Worm (Caenorhabditis elegans) whole organism, dauer: ENCODE data around the gene srw-3.
"Not testable (repeated sequence)": the region's sequence is repeated elsewhere in the genome, so short reads cannot be mapped to it uniquely, and the experiment has no call there.

Experiments used
- unc-62 ChIP-seq: sonication (generic microtip); optimal IDR thresholded peaks from 2 replicates; lab custom pipeline; 2017; ENCODE audit warnings: missing biosample characterization, missing genetic modification reagents, missing genetic modification characterization

Gene srw-3

DNA sequence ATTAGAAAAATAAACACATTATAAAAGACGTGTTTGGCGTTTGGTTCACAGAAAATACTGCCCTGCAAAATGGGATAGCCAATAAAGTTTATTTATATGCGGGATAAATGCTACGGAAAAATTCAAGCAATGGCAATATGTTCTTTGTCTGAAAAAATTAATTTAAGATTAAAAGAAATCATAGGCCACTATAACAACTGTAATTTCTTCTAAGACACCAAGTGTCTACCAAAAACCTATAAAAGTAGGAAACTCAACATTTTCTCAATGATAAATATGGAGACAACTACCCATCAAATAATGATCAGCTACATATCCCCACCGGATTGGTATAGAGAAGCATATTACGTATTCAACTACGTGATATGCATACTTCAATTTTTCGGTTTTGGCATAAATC is at the start of gene srw-3:
TSS of gene srw-3 (plus strand) at position 301 of the 400 bp plus-strand sequence.
- no peak for TF ChIP-seq unc-62

DNA sequence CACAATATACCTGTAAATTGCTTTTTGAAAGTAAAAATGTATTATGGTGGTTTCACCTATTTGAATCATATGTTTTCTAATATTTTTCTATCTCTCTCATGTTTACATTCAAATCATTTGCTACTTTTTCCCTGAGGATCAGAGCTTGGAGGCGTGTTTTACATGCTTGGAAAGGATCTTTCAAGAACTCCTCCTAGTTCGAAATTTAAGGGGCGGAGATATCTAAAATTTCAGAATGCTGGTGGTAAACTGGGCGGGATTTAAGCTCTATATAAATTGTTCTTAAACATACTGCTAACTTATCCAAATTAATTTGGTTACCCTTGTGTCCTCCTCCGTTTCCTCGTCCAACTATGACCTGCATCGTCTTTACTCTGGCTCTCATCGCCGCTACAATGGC is 37.5 kb upstream of the srw-3 start, which contains the start of gene C12D5.5:
TSS of gene C12D5.5 (plus strand) at position 301 of the 400 bp plus-strand sequence.
- TF ChIP-seq unc-62 = no peak

DNA sequence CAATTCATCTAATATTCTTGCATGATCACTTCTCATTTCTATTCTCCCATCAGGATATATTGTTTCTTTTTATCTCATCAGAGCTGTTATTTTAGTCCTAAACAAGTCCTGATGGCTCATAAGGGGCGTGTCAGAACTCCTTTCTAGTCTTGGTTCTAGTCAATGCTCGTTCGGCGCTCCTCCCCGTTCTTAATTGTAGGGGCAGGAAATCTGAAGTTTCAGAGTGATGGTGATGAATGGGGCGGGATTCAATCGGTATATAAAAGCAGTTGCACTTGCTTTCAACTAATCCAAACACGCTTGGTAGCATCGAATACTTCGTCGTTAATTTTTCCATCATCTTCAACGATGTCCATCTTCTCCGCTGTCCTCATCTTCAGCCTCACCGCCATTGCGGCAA is 33.2 kb upstream of the srw-3 start, which contains the start of gene C12D5.4:
TSS of gene C12D5.4 (plus strand) at position 301 of the 400 bp plus-strand sequence.
- no peak for TF ChIP-seq unc-62

DNA sequence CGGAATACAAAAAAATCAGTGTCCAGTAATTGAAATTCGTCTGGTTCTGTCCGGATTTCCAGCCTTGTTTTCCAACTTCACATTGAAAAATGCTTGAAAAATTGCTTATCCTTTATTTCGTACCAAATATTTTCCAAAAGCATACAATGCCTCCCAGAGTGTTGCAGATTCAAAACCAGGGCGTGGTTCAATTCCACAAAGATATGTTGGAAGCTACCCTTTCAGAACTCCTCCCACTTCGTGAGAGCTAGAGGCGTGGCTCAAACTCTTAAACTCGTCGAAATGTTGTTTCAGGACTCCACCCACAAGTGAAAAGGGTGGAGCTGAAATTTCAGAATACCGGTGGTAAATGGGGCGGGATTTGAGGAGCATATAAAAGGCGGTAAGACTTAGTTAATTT is 29.5 kb upstream of the srw-3 start, which contains the start of gene C12D5.3:
TSS of gene C12D5.3 (plus strand) at position 301 of the 400 bp plus-strand sequence.
- no peak for TF ChIP-seq unc-62

DNA sequence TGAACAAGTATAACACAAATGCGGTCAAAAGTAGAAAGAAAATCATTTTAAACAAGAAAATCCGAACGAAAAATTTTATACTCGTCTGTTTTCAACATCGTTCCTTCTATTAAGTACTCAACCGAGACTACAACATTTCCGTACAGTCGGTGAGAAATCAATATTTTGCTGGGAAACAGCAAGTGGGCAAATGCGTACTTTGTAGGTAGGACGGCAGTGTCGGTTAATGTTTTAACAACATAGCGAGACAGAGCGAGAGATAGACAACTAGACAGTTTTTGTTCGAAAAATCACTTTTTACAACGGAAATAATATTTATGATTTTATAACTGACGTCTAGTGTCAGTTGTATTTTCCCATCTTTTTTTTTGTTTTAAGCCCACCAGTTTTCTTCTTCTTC is 24.0 kb upstream of the srw-3 start, which contains the start of gene cyp-33A1:
TSS of gene cyp-33A1 (minus strand) at position 72 of the 400 bp plus-strand sequence.
- TF ChIP-seq unc-62 = no peak

DNA sequence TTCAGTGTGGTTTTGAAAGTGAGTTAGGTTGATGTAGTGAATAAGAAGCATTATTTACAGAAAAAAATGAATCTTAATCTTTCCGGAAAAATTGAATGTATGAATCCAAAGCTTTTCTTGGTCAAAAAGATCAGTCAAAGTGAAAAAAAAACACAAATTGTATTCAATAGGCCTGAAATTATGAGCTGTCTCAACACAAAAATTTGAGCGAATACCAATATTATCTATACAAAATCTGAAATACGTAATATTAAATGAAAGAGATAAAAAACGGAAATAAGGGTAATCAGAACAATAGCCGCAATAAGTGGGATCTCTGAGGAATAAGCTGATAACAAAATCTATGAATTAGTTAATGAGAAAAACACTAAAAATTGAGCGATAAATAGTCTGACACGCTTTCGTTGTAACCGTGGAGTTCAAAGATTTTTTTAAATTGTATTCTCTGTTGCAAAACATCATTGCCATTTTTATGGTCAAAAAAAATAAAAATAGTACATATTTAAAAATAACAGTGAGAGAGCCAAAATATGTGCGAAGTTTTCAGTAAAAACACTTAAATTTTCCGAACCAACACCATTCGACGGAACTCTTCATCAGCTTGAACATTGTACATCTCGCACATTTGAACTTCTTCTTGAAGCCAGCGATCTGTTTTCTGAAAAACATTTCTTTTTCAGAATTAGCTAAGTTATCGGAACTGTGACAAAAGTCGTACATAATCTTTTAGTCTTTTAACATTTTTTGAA is 21.3 kb upstream of the srw-3 start, which contains the start of gene sre-11:
TSS of gene sre-11 (minus strand) at position 51 of the 749 bp plus-strand sequence.
- no peak for TF ChIP-seq unc-62

DNA sequence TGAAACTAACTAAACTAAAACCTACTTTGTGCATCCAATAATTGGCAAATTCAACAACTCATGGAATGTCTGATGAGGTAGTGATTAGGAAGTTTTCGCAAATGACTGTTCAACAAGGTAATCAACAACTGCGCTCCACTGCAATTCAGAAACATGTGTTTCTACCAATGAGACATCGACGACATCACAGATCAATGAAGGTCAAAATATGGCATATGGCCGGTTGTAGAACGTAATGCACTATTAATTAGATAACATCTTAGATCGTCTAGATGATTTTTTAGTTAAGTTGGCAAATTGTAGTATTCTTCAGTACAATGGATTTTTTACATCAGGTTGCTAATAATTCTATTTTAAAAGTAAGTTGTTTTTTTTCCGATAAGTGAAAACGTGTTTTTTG is 19.2 kb upstream of the srw-3 start, which contains the start of the genes nhr-94 and nhr-152:
TSS of gene nhr-94 (minus strand) at position 147 of the 400 bp plus-strand sequence.
TSS of gene nhr-152 (plus strand) at position 162 of the 400 bp plus-strand sequence.
- TF ChIP-seq unc-62 = no peak

DNA sequence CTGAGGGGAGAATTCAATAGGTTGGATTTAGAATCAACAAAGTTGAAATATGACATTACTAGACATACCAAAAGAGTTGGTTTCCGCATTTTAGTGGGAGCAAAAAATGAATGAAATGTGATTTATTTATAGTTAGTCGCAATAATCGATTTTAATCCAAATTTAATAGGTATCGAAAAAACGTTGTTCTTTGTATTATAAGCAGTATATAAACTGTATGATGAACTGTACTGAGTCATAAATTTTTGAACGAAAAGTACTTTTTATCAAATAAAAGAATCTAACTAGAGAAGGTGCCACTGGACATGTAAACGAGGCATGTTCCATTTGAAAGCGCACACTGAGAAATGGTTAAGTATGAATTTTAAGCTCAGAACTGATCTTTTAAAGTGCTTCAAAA is 15.5 kb upstream of the srw-3 start, which contains the start of gene C12D5.9:
TSS of gene C12D5.9 (minus strand) at position 101 of the 400 bp plus-strand sequence.
- TF ChIP-seq unc-62 = no peak

DNA sequence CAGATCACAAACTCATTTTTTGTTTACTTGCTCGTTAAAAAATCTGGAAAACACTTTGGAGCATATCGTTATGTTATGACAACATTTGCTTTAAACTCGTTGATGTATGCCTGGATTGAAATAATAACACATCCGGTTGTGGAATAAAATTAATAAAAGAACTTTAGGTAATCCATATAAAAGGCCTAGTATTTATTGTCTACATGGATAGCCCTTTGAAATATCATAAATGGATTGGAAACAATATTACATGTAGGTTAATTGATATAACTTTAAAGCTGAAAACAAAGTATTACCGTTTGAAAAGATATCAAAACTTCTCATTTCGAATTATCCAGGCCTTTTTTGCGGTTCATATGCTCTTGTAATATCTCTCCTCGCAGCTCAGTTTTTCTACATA is 14.8 kb upstream of the srw-3 start:
- TF ChIP-seq unc-62 = no peak

DNA sequence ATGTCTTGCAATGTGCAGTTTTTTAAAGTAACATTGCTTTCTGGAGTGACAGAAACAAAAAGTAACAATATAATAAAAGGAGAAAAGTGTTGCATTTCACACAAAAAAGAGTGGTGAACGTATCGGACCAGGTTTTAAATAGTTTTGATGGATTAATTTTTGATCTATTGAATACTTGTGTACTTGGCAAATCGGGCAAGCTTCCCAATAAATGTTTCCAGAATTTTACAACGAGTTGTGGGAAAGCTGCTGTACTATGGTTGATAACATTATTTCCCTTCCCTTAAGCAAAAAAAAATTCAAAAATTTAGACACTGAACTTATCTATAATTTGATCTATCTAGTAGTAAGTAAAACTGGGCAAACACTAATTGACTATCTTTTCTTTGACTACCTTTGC is 12.0 kb upstream of the srw-3 start, which contains the start of gene C12D5.10:
TSS of gene C12D5.10 (minus strand) at position 101 of the 400 bp plus-strand sequence.
- TF ChIP-seq unc-62 = no peak

DNA sequence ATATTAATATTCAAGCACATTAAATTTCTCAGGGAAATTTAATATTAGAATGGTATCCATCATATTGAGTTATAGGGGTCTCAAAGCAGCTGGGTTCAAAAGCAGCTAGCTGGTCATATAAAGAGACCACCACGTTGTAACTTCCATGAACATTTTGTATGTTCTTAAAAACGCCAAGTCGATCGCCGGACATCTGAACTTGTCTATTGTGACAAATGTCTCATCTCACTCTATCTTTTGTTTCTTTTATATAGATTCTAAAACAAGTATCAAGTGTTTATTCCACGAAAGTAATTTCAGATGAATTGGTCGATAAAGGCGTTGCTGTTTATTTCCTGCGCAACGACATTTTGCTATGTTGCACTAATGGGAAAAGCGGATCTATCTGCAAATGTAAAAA is 8.6 kb upstream of the srw-3 start, which contains the start of gene ZK105.3:
TSS of gene ZK105.3 (plus strand) at position 301 of the 400 bp plus-strand sequence.
- no peak for TF ChIP-seq unc-62

DNA sequence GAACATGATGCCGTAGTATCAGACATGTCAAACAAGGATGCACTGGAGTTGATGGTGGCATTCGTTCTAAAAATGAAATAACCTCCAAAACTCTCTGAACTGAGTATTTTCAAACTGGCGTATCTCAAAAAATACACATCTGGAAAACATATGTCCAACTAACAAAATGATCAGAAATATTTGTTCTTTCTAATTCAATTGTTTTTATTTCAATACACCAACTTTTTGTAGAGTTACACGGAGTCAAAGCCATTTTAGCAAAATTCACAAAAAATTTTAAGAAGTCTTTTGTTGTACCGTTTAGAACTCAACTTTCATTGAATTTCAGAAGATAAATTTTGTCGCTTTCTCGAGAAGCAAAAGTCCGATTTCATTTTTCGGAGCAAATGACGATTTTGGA is 1.9 kb upstream of the srw-3 start, which contains the start of gene srsx-40:
TSS of gene srsx-40 (minus strand) at position 101 of the 400 bp plus-strand sequence.
- not testable (repeated sequence) for TF ChIP-seq unc-62

DNA sequence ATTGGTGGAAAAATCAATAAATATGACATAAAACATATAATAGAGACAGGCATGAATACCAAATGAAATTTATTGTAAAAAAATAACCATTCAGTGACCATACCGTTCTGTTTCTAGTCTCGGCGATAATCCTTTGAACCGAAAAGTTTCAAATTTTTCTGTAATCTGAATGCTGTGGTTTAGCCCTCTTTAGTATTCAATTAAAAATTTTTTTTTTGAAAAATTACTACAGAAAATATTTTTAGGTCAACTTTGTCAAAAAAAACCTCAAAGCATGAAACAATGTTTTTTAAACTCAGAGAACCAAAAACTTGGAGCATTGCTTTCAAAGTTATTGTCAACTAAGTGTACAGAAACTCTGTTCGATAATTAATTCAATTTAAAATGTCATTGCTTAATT is 3.1 kb downstream of the srw-3 start, which contains the start of gene ZK105.11:
TSS of gene ZK105.11 (minus strand) at position 101 of the 400 bp plus-strand sequence.
- no peak for TF ChIP-seq unc-62

DNA sequence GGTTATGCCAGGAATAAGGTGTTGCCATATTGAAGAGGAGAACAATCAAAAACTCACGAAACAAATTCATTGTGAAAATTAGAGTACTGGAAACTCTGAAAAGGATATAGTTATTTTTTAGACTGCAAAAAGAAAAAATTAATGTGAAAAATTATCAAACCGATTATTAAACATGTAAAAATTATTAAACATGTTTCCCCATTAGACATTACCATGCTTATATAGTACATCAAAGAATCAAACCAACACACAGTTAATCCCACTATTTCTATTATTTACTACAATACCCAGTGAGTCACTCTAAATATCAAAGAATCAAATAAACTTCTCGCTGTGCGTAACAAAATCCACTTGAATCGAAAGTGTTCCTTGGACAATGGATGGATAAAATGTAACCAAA is 7.7 kb downstream of the srw-3 start, which contains the start of gene ZK105.13:
TSS of gene ZK105.13 (minus strand) at position 101 of the 400 bp plus-strand sequence.
- no peak for TF ChIP-seq unc-62

DNA sequence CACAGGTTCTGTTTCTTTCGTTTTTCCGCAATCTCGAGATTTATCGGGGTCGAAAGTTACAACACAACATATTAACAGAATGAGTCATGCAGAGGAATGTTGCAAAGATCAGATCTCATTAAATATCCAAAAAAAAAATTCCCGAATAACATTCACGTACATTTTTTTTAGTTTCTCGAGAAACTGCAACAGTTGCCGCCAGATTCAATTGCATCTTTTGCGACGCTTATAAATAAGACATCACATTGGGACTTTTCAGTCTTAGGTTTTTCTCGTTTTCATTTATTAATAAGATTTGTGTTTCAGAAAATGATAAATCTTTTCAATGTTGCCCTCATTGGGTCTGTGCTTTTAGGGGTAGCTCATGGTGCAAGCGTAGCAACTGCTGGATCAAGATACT is 8.3 kb downstream of the srw-3 start, which contains the start of gene ZK105.1:
TSS of gene ZK105.1 (plus strand) at position 301 of the 400 bp plus-strand sequence.
- no peak for TF ChIP-seq unc-62

DNA sequence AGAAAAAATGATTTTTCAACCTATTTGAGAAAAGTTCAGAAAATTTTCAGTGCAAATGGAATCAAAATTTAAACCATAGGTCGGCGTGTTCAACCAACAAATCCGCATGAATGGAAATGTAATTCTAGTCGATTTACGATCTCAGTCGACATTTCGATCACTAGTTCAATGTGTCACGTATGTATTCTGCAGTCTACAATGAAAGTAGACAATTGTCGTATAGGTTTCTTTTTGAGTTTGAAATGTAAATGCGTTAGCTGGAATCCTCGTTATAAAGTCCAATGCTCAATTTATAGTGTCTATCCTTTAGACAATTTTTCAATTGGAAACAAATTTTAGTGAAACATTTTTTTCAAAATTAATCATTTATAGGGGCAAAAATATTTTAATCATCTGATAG is 10.6 kb downstream of the srw-3 start, which contains the start of gene ZK105.12:
TSS of gene ZK105.12 (minus strand) at position 101 of the 400 bp plus-strand sequence.
- TF ChIP-seq unc-62 = no peak

DNA sequence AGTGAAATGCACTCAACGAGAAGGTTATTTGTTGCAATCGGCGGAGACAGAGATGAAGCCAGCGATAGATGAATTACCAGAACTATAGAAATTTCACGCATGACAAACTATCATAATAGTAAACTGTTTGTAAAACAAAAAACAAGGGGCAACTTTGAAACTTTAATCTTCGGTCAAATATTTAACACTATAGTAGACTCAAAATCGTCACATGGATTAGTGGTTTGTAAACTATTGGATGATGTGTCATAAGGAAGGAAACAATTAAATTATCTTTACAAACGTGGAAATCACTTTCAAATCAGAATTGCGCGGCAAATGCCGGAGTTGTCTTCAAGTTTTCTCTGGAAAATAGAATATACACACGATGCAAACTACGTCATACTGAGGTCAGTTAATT is 12.2 kb downstream of the srw-3 start, which contains the start of gene ZK105.5:
TSS of gene ZK105.5 (minus strand) at position 101 of the 400 bp plus-strand sequence.
- no peak for TF ChIP-seq unc-62
